Worm (Caenorhabditis elegans) whole organism, mixed stage, embryonic: Measurements from ENCODE around the gene Y57E12B.11.

Experiments
- M03D4.4 ChIP-seq: sonication (generic microtip); optimal IDR thresholded peaks from 2 replicates; lab custom pipeline; 2017; ENCODE audit warnings: mild to moderate bottlenecking, missing genetic modification characterization, missing compliant biosample characterization
- blmp-1 ChIP-seq: fragments of 150-350 bp; optimal IDR thresholded peaks from 2 replicates; lab custom pipeline; 2014; ENCODE audit warnings: missing biosample characterization, missing genetic modification characterization
- ces-1 ChIP-seq: fragments of 150-350 bp; optimal IDR thresholded peaks from 2 replicates; lab custom pipeline; 2014; ENCODE audit warnings: missing biosample characterization, missing genetic modification reagents, missing genetic modification characterization
- cnd-1 ChIP-seq: fragments of 200-800 bp; sonication (Bioruptor generic); optimal IDR thresholded peaks from 2 replicates; lab custom pipeline; 2018; ENCODE audit warnings: mild to moderate bottlenecking, missing genetic modification characterization, missing compliant biosample characterization
- lsy-2 ChIP-seq: fragments of 150-350 bp; optimal IDR thresholded peaks from 2 replicates; lab custom pipeline; 2014; ENCODE audit warnings: missing biosample characterization, missing genetic modification characterization
- mab-5 ChIP-seq: fragments of 150-350 bp; optimal IDR thresholded peaks from 2 replicates; lab custom pipeline; 2014; ENCODE audit warnings: missing biosample characterization, missing genetic modification characterization
- nhr-12 ChIP-seq: fragments of 150-350 bp; optimal IDR thresholded peaks from 2 replicates; lab custom pipeline; 2014; ENCODE audit warnings: missing biosample characterization, missing genetic modification characterization
- nhr-237 ChIP-seq: fragments of 150-350 bp; optimal IDR thresholded peaks from 2 replicates; lab custom pipeline; 2014; ENCODE audit warnings: missing biosample characterization, missing genetic modification characterization
- sem-2 ChIP-seq: fragments of 200-800 bp; sonication (Bioruptor generic); optimal IDR thresholded peaks from 2 replicates; lab custom pipeline; 2018; ENCODE audit warnings: mild to moderate bottlenecking, missing genetic modification characterization, missing compliant biosample characterization
- snpc-4 ChIP-seq: fragments of 150-350 bp; optimal IDR thresholded peaks from 2 replicates; lab custom pipeline; 2014; ENCODE audit warnings: missing biosample characterization, missing genetic modification characterization
- unc-120 ChIP-seq: sonication (generic microtip); optimal IDR thresholded peaks from 2 replicates; lab custom pipeline; 2017; ENCODE audit warnings: missing genetic modification characterization, missing compliant biosample characterization; ENCODE audit not compliant: poor library complexity, severe bottlenecking
- unc-62 ChIP-seq: fragments of 150-350 bp; optimal IDR thresholded peaks from 2 replicates; lab custom pipeline; 2014; ENCODE audit warnings: missing biosample characterization, missing genetic modification reagents, missing genetic modification characterization

- TF ChIP-seq unc-120 (tag; lab: Kevin White, UChicago) (no peak), blmp-1 (tag; lab: Kevin White, UChicago) (no peak), unc-62 (GFP tag; lab: Kevin White, UChicago) (no peak), cnd-1 (tag; lab: Kevin White, UChicago) (no peak), nhr-237 (tag; lab: Kevin White, UChicago) (no peak), snpc-4 (no peak), lsy-2 (tag; lab: Kevin White, UChicago) (no peak), sem-2 (no peak), ces-1 (GFP tag; lab: Kevin White, UChicago) (no peak), nhr-12 (tag; lab: Kevin White, UChicago) (no peak), mab-5 (tag; lab: Kevin White, UChicago) (no peak), M03D4.4 (tag; lab: Kevin White, UChicago) (no peak)
Observed at ce11 chrV:6987673-6988072, 38.0 kb upstream of the Y57E12B.11 start, which contains the start of gene nhr-139.
